Comparison of ENCODE assay signal across 1 fruit fly cellular context in genomic region chrX:9476908-9477307, dm6.
TF ChIP-seq lines count a peak whose summit lies in the region.

No protein-coding gene starts in this region.

TF ChIP-seq in whole organism, prepupa, 60 proteins besides CTCF, POLR2A, EP300 and RAD21 (continued from another document):
- no peak for TF ChIP-seq CG6276 (GFP tag; optimal IDR thresholded peaks at IDR 0.05; lab: Kevin White, UChicago)
- no peak for TF ChIP-seq Hr39 (GFP tag; optimal IDR thresholded peaks at IDR 0.05; lab: Kevin White, UChicago)
- peak; percentile 16 for TF ChIP-seq svp (GFP tag; lab: Kevin White, UChicago)
- TF ChIP-seq Eip78C (GFP tag; lab: Kevin White, UChicago): peak; percentile 81
- TF ChIP-seq Smox (GFP tag; optimal IDR thresholded peaks at IDR 0.05; lab: Kevin White, UChicago): peak; percentile 13
- TF ChIP-seq CG8319 (GFP tag; optimal IDR thresholded peaks at IDR 0.05; lab: Kevin White, UChicago): no peak
- no peak for TF ChIP-seq CG16779 (tag; optimal IDR thresholded peaks at IDR 0.05; lab: Kevin White, UChicago)
- TF ChIP-seq dsx (GFP tag; optimal IDR thresholded peaks at IDR 0.05; lab: Kevin White, UChicago; ENCODE audit: poor library complexity, severe bottlenecking): peak; percentile 22
- TF ChIP-seq net (GFP tag; optimal IDR thresholded peaks at IDR 0.05; lab: Kevin White, UChicago): peak; percentile 17
- TF ChIP-seq CG6792 (GFP tag; optimal IDR thresholded peaks at IDR 0.05; lab: Kevin White, UChicago): no peak
- peak; percentile 25 for TF ChIP-seq achi (GFP tag; optimal IDR thresholded peaks at IDR 0.05; lab: Kevin White, UChicago)
- peak; percentile 5 for TF ChIP-seq topi (GFP tag; optimal IDR thresholded peaks at IDR 0.05; lab: Kevin White, UChicago)
- no peak for TF ChIP-seq Ets21C (GFP tag; optimal IDR thresholded peaks at IDR 0.05; lab: Kevin White, UChicago)
- peak; percentile 48 for TF ChIP-seq CG32006 (GFP tag; optimal IDR thresholded peaks at IDR 0.05; lab: Kevin White, UChicago)
- no peak for TF ChIP-seq fd85E (GFP tag; optimal IDR thresholded peaks at IDR 0.05; lab: Kevin White, UChicago)
- peak; percentile 34 for TF ChIP-seq CG3032 (tag; optimal IDR thresholded peaks at IDR 0.05; lab: Kevin White, UChicago)
- TF ChIP-seq CG6163 (GFP tag; IDR thresholded peaks at IDR 0.05; lab: Robert Waterston, UW): 0 out of 3 replicates have a peak, but pooled peaks have one; percentile 42
- TF ChIP-seq CG15336 (GFP tag; IDR thresholded peaks at IDR 0.05; lab: Robert Waterston, UW): no peak; the same call in 1 of the 2 replicates
- TF ChIP-seq CG4318 (GFP tag; optimal IDR thresholded peaks at IDR 0.05; lab: Kevin White, UChicago): no peak
- TF ChIP-seq Sox15 (GFP tag; optimal IDR thresholded peaks at IDR 0.05; lab: Kevin White, UChicago): no peak
- 0 out of 3 replicates have a peak, but pooled peaks have one; percentile 29 for TF ChIP-seq eg (GFP tag; IDR thresholded peaks at IDR 0.05; lab: Robert Waterston, UW)
- peak; percentile 28 for TF ChIP-seq CG10669 (GFP tag; optimal IDR thresholded peaks at IDR 0.05; lab: Kevin White, UChicago)
- no peak for TF ChIP-seq vri (GFP tag; optimal IDR thresholded peaks at IDR 0.05; lab: Kevin White, UChicago)
- TF ChIP-seq esn (GFP tag; optimal IDR thresholded peaks at IDR 0.05; lab: Kevin White, UChicago): peak; percentile 37
- no peak for TF ChIP-seq Blimp-1 (GFP tag; optimal IDR thresholded peaks at IDR 0.05; lab: Kevin White, UChicago)
- no peak for TF ChIP-seq spab (GFP tag; optimal IDR thresholded peaks at IDR 0.05; lab: Kevin White, UChicago)
- TF ChIP-seq ss (GFP tag; optimal IDR thresholded peaks at IDR 0.05; lab: Kevin White, UChicago): peak; percentile 9 to 41
- no peak for TF ChIP-seq CG1621 (tag; optimal IDR thresholded peaks at IDR 0.05; lab: Kevin White, UChicago)
- TF ChIP-seq dac (GFP tag; optimal IDR thresholded peaks at IDR 0.05; lab: Kevin White, UChicago): no peak
- TF ChIP-seq CG6854 (GFP tag; optimal IDR thresholded peaks at IDR 0.05; lab: Kevin White, UChicago): no peak
